Worm (Caenorhabditis elegans) whole organism, L1 larva: Measurements from ENCODE around the gene cdc-25.3.
A peak's percentile ranks its signal among the peaks of the same experiment; 100 is the strongest.

Experiments used
- C16A3.4 ChIP-seq: fragments of 150-350 bp; optimal IDR thresholded peaks from 2 replicates; lab custom pipeline; 2014; ENCODE audit warnings: missing biosample characterization, missing genetic modification characterization
- C34B4.2 ChIP-seq: sonication (generic microtip); optimal IDR thresholded peaks from 2 replicates; lab custom pipeline; 2017; ENCODE audit warnings: mild to moderate bottlenecking, missing genetic modification characterization, missing compliant biosample characterization
- F16B12.6 ChIP-seq: fragments of 150-350 bp; optimal IDR thresholded peaks from 2 replicates; lab custom pipeline; 2014; ENCODE audit warnings: missing biosample characterization, missing genetic modification characterization
- Y116A8C.19 ChIP-seq: sonication (generic microtip); optimal IDR thresholded peaks from 2 replicates; lab custom pipeline; 2016; ENCODE audit warnings: missing compliant biosample characterization, missing genetic modification characterization, borderline replicate concordance
- alr-1 ChIP-seq: fragments of 200-800 bp; sonication (Bioruptor generic); optimal IDR thresholded peaks from 2 replicates; lab custom pipeline; 2018; ENCODE audit warnings: borderline replicate concordance, mild to moderate bottlenecking, missing genetic modification characterization, missing compliant biosample characterization
- aly-2 ChIP-seq: fragments of 150-350 bp; optimal IDR thresholded peaks from 2 replicates; lab custom pipeline; 2014; ENCODE audit warnings: missing biosample characterization, missing genetic modification characterization
- ama-1 ChIP-seq: fragments of 150-350 bp; optimal IDR thresholded peaks from 2 replicates; lab custom pipeline; 2014
- ceh-63 ChIP-seq: fragments of 200-800 bp; sonication (Bioruptor generic); optimal IDR thresholded peaks from 2 replicates; lab custom pipeline; 2018; ENCODE audit warnings: mild to moderate bottlenecking, missing genetic modification characterization, missing compliant biosample characterization
- ceh-8 ChIP-seq: fragments of 200-800 bp; sonication (Bioruptor generic); optimal IDR thresholded peaks from 2 replicates; lab custom pipeline; 2018; ENCODE audit warnings: mild to moderate bottlenecking, missing genetic modification characterization, moderate library complexity, missing compliant biosample characterization
- ceh-88 ChIP-seq: fragments of 200-800 bp; sonication (Bioruptor generic); IDR thresholded peaks from 2 replicates; pipeline ENCODE4 v1.3.6; 2022; ENCODE audit warnings: missing genetic modification characterization, missing compliant biosample characterization
- dsc-1 ChIP-seq: sonication (generic microtip); optimal IDR thresholded peaks from 2 replicates; lab custom pipeline; 2016; ENCODE audit warnings: mild to moderate bottlenecking, missing genetic modification characterization, missing compliant biosample characterization
- efl-1 ChIP-seq, 4 experiments: fragments of 150-350 bp; optimal IDR thresholded peaks in 3 of 4; peaks in 1 of 4; 1 replicate in 1 of 4; 2 replicates in 3 of 4; lab custom pipeline; 2014; ENCODE audit warnings: missing biosample characterization in 2 of 4, missing genetic modification characterization in 2 of 4, missing genetic modification reagents in 2 of 4
- efl-3 ChIP-seq: fragments of 200-800 bp; sonication (Bioruptor generic); optimal IDR thresholded peaks from 2 replicates; lab custom pipeline; 2018; ENCODE audit warnings: mild to moderate bottlenecking, missing genetic modification characterization, missing compliant biosample characterization
- egl-13 ChIP-seq: sonication (generic microtip); optimal IDR thresholded peaks from 2 replicates; lab custom pipeline; 2016; ENCODE audit warnings: missing genotype, missing genetic modification reagents, missing genetic modification characterization, missing compliant biosample characterization
- elt-3 ChIP-seq, 6 experiments: fragments of 150-350 bp in 1 of 6; sonication (generic microtip); optimal IDR thresholded peaks; 2 replicates each; lab custom pipeline; 2017 to 2018; ENCODE audit warnings: missing biosample characterization in 6 of 6, missing genetic modification characterization in 6 of 6, inconsistent platforms in 1 of 6
- ets-5 ChIP-seq: fragments of 200-800 bp; sonication (Bioruptor generic); IDR thresholded peaks from 2 replicates; pipeline ENCODE4 v1.3.6; 2022; ENCODE audit warnings: missing genetic modification characterization, missing compliant biosample characterization
- fkh-10 ChIP-seq: sonication (generic microtip); optimal IDR thresholded peaks from 2 replicates; lab custom pipeline; 2017; ENCODE audit warnings: missing biosample characterization, missing genetic modification reagents, missing genetic modification characterization
- fkh-8 ChIP-seq: sonication (generic microtip); optimal IDR thresholded peaks from 2 replicates; lab custom pipeline; 2016; ENCODE audit warnings: mild to moderate bottlenecking, missing genetic modification characterization, missing compliant biosample characterization
- hlh-17 ChIP-seq: fragments of 200-800 bp; sonication (Bioruptor generic); optimal IDR thresholded peaks from 2 replicates; lab custom pipeline; 2018; ENCODE audit warnings: missing genetic modification characterization, mild to moderate bottlenecking, missing compliant biosample characterization, moderate library complexity, borderline replicate concordance
- hpl-2 ChIP-seq: fragments of 150-350 bp; optimal IDR thresholded peaks from 2 replicates; lab custom pipeline; 2014; ENCODE audit warnings: missing biosample characterization, missing genetic modification reagents, missing genetic modification characterization
- lin-35 ChIP-seq, 2 experiments: fragments of 150-350 bp; optimal IDR thresholded peaks; 2 replicates each; lab custom pipeline; 2014; ENCODE audit warnings: missing biosample characterization in 2 of 2, missing genetic modification characterization in 2 of 2, missing genetic modification reagents in 2 of 2
- lsy-2 ChIP-seq, 2 experiments: fragments of 150-350 bp; optimal IDR thresholded peaks; 2 replicates each; lab custom pipeline; 2014; ENCODE audit warnings: missing biosample characterization in 2 of 2, missing genetic modification characterization in 2 of 2
- mab-9 ChIP-seq: fragments of 200-800 bp; sonication (Bioruptor generic); IDR thresholded peaks from 2 replicates; pipeline ENCODE4 v1.3.6; 2022; ENCODE audit warnings: missing genetic modification reagents, missing genetic modification characterization, missing compliant biosample characterization
- mdl-1 ChIP-seq, 2 experiments: fragments of 150-350 bp; optimal IDR thresholded peaks; 2 replicates each; lab custom pipeline; 2014 to 2017; ENCODE audit warnings: missing biosample characterization in 2 of 2, missing genetic modification characterization in 2 of 2, inconsistent platforms in 1 of 2
- mef-2 ChIP-seq: fragments of 150-350 bp; optimal IDR thresholded peaks from 2 replicates; lab custom pipeline; 2014; ENCODE audit warnings: missing biosample characterization, missing genetic modification characterization
- nhr-19 ChIP-seq: fragments of 200-800 bp; sonication (Bioruptor generic); conservative IDR thresholded peaks from 2 replicates; pipeline ENCODE4 v1.3.6; 2022; ENCODE audit warnings: missing genetic modification characterization, missing compliant biosample characterization
- nhr-28 ChIP-seq: fragments of 150-350 bp; optimal IDR thresholded peaks from 2 replicates; lab custom pipeline; 2014; ENCODE audit warnings: missing biosample characterization, missing genetic modification characterization
- nhr-47 ChIP-seq: sonication (generic microtip); optimal IDR thresholded peaks from 2 replicates; lab custom pipeline; 2016; ENCODE audit warnings: mild to moderate bottlenecking, missing genetic modification characterization, moderate library complexity, missing compliant biosample characterization
- nhr-76 ChIP-seq: sonication (generic microtip); optimal IDR thresholded peaks from 2 replicates; lab custom pipeline; 2017; ENCODE audit warnings: missing biosample characterization, missing genetic modification characterization
- nhr-85 ChIP-seq: sonication (generic microtip); peaks from one replicate; lab custom pipeline; 2016; ENCODE audit warnings: missing genetic modification characterization, inconsistent platforms, missing compliant biosample characterization
- pqm-1 ChIP-seq: sonication (generic microtip); optimal IDR thresholded peaks from 3 replicates; lab custom pipeline; 2017; ENCODE audit warnings: missing biosample characterization, missing genetic modification characterization
- rnt-1 ChIP-seq: sonication (generic microtip); optimal IDR thresholded peaks from 2 replicates; lab custom pipeline; 2016; ENCODE audit warnings: mild to moderate bottlenecking, missing genetic modification characterization, moderate library complexity, missing compliant biosample characterization
- snu-23 ChIP-seq: sonication (generic microtip); optimal IDR thresholded peaks from 2 replicates; lab custom pipeline; 2016; ENCODE audit warnings: missing genetic modification characterization, missing compliant biosample characterization
- sup-37 ChIP-seq: fragments of 200-800 bp; sonication (Bioruptor generic); optimal IDR thresholded peaks from 2 replicates; lab custom pipeline; 2018; ENCODE audit warnings: mild to moderate bottlenecking, missing genetic modification characterization, missing compliant biosample characterization
- tlp-1 ChIP-seq: fragments of 150-350 bp; optimal IDR thresholded peaks from 2 replicates; lab custom pipeline; 2014; ENCODE audit warnings: missing biosample characterization, missing genetic modification characterization
- unc-130 ChIP-seq: fragments of 150-350 bp; optimal IDR thresholded peaks from 2 replicates; lab custom pipeline; 2017; ENCODE audit warnings: missing biosample characterization, missing genetic modification characterization, inconsistent platforms
- unc-30 ChIP-seq: sonication (generic microtip); optimal IDR thresholded peaks from 2 replicates; lab custom pipeline; 2017; ENCODE audit warnings: missing biosample characterization, missing genetic modification characterization
- unc-62 ChIP-seq: fragments of 150-350 bp; optimal IDR thresholded peaks from 2 replicates; lab custom pipeline; 2014; ENCODE audit warnings: missing biosample characterization, missing genetic modification reagents, missing genetic modification characterization
- ztf-11 ChIP-seq, 2 experiments: sonication (generic microtip); optimal IDR thresholded peaks; 2 replicates each; lab custom pipeline; 2016 to 2017; ENCODE audit warnings: missing genetic modification characterization in 2 of 2, missing biosample characterization in 1 of 2, missing compliant biosample characterization in 1 of 2
- ztf-4 ChIP-seq: fragments of 150-350 bp; optimal IDR thresholded peaks from 2 replicates; lab custom pipeline; 2014; ENCODE audit warnings: missing biosample characterization, missing genetic modification characterization

cdc-25.3 gene

DNA sequence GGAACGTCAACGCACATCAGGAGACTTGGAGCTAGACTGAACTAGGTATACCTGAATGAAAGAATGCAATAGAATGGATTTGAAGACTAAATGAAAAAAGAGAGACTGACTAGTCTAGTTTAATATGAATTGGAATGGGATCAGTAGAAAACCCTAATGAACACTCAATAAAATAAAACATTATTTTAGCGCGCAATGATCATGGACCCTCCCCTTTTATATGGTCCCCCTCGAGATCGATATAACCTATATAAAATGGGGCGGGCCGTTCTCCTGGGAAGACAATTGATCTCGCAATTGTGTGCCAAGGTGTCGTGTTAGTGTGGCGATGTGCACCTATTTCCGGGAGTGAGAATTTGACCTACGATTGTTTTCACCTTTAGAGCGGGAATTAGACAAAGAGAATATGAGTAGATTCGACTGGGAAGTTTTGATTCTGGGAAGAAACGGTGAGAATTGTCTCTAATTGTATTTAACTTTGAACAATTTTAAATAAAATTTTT, at the start of gene cdc-25.3:
Gene cdc-25.3 (minus strand): TSS at position 51 of the 503 bp plus-strand sequence.
- TF ChIP-seq lin-35 (GFP tag; optimal IDR thresholded peaks at IDR 0.05; lab: Kevin White, UChicago) = no peak
- TF ChIP-seq unc-130 (tag; lab: Kevin White, UChicago) = no peak
- TF ChIP-seq nhr-85 = no peak
- no peak for TF ChIP-seq snu-23 (GFP tag; lab: Kevin White, UChicago)
- TF ChIP-seq unc-62 (GFP tag; lab: Kevin White, UChicago) = no peak
- TF ChIP-seq ama-1 = no peak
- no peak for TF ChIP-seq nhr-47
- no peak for TF ChIP-seq ceh-8
- no peak for TF ChIP-seq nhr-76
- no peak for TF ChIP-seq C34B4.2 (tag; lab: Kevin White, UChicago)

DNA sequence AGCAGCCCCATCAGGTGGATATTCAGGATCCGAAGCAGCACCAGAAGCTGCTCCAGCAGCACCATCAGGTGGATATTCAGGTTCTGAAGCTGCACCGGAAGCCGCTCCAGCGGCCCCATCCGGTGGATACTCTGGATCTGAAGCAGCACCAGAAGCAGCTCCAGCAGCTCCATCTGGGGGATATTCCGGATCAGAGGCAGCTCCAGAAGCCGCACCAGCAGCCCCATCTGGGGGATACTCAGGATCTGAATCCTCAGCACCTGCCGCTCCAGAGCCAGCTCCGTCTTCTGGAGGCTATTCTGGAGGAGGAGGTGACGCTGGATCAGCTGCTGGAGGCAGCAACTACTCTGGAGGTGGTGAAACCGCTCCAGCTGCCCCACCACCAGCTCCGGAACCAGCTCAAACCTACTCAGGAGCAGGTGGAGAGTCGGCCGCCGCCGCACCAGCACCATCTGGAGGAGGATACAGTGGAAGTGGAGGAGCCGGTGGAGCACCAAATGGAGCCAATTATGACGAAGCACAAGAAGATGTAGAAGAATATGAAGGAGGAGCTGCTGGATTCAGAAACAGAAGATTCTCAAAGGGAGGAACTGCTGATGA, 47.1 kb upstream of the cdc-25.3 start:
- TF ChIP-seq ceh-8 (peak; percentile 45), nhr-28 (tag; lab: Kevin White, UChicago) (no peak), Y116A8C.19 (tag; lab: Kevin White, UChicago) (no peak), C16A3.4 (no peak), efl-1 (optimal IDR thresholded peaks at IDR 0.05; lab: Kevin White, UChicago) (no peak), efl-1 (GFP tag; optimal IDR thresholded peaks at IDR 0.05 in 1 of 2; lab: Kevin White, UChicago) (peak in 1 of 2 experiments; percentile 38)
- TF ChIP-seq, all 84 proteins: peak for 2

DNA sequence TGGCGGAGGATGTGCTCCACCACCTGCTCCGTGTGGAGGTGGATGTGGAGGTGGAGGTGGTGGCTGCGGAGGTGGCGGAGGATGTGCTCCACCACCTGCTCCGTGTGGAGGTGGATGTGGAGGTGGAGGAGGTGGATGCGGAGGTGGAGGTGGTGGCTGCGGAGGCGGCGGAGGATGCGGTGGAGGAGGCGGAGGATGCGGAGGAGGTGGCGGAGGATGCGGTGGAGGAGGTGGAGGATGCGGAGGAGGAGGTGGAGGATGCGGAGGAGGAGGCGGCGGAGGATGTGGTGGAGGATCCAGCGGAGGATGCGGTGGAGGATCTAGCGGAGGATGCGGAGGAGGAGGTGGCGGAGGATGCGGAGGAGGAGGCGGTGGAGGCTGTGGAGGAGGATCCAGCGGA, 44.7 kb upstream of the cdc-25.3 start:
- peak; percentile 68 for TF ChIP-seq ceh-8
- TF ChIP-seq tlp-1 (tag; lab: Kevin White, UChicago) = no peak

DNA sequence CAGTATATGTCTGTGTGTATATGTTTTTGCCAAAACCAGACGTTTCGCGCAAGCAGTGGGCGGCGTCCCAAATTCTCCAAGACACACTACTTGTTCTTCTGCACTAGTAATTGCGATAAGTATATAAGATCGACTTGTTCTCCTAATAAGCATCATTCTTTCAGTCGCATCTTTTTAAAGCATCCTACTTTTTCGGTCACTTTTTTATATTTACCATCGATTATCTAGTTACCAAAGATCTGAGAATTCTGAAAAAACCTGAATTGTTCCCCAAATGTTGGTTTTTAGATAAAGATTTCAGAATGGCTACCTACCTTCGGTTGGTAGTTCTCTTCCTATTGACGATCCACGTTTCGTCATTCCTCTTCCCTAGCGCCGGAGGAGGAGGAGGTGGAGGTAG, 44.3 kb upstream of the cdc-25.3 start, which contains the start of gene grl-25:
Gene grl-25 (plus strand): TSS at position 301 of the 400 bp plus-strand sequence.
- TF ChIP-seq ceh-88 = no peak
- no peak for TF ChIP-seq nhr-28 (tag; lab: Kevin White, UChicago)
- TF ChIP-seq pqm-1 (tag; lab: Kevin White, UChicago) = no peak
- no peak for TF ChIP-seq ets-5 (GFP tag; lab: Robert Waterston, UW)
- TF ChIP-seq mdl-1 (tag; optimal IDR thresholded peaks at IDR 0.05; lab: Kevin White, UChicago) = no peak

DNA sequence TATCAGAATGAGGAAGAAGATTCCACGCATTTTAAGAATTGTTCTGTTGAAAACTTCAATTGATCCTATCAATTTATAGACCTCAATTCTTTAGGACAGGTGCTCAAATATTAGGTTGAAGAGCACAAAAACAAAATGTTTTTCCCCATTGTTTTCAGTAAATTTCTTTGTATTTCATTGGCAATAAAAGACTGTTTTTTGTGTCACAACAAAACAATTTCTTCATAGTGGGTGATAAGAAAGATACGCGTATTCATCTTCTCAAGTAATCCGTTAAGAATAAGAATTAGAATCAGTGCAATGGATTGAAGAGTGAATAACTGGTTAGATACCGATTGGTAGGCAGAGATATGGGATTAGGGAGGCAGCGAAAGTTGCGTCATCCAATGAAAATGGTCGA, 42.9 kb upstream of the cdc-25.3 start, which contains the start of gene ZK643.6:
Gene ZK643.6 (minus strand): TSS at position 101 of the 400 bp plus-strand sequence.
- no peak for TF ChIP-seq hpl-2 (GFP tag; lab: Kevin White, UChicago)
- no peak for TF ChIP-seq unc-30 (tag; lab: Kevin White, UChicago)
- TF ChIP-seq egl-13 (tag; lab: Kevin White, UChicago) = no peak
- no peak for TF ChIP-seq ama-1
- TF ChIP-seq efl-1 (optimal IDR thresholded peaks at IDR 0.05; lab: Kevin White, UChicago) = no peak
- TF ChIP-seq efl-1 (GFP tag; optimal IDR thresholded peaks at IDR 0.05 in 1 of 2; lab: Kevin White, UChicago) = peak in 1 of 2 experiments; percentile 33
- TF ChIP-seq dsc-1 = peak; percentile 1
- no peak for TF ChIP-seq tlp-1 (tag; lab: Kevin White, UChicago)
- TF ChIP-seq ceh-63 (GFP tag; lab: Kevin White, UChicago) = no peak

DNA sequence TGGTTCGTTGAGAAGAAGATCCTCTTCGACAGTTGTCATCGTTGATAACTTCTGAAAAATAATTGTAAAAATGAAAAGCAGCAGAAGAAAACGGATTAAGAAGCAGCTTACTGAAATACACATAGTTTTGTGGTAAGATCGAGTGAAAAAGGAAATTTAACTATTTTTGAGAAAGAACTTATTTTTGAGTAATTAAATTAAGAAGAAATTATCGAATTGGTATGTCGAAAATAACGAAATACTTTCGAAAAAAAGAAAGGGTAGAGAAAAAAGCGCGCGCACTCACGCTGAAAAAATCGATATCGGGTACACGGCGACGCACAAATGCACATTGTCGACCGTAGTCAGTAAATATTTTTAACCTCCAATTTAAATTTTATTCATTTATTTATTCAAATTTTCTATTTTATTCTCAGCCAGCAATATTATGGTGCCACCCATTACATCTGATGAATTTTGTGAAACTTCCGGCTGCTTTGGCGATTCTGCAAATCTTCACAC, 38.5 kb upstream of the cdc-25.3 start, which contains the start of the genes ZK643.5 and ZK643.2:
Gene ZK643.5 (minus strand): TSS at position 51 of the 501 bp plus-strand sequence.
Gene ZK643.2 (plus strand): TSS at position 395 of the 501 bp plus-strand sequence.
- TF ChIP-seq nhr-19 (GFP tag; lab: Robert Waterston, UW) (peak; percentile 63), efl-3 (GFP tag; lab: Kevin White, UChicago) (no peak), egl-13 (tag; lab: Kevin White, UChicago) (peak; percentile 65), hlh-17 (GFP tag; lab: Kevin White, UChicago) (no peak), alr-1 (tag; lab: Kevin White, UChicago) (no peak), F16B12.6 (tag; lab: Kevin White, UChicago) (peak; percentile 87), mef-2 (tag; lab: Kevin White, UChicago) (no peak), fkh-8 (tag; lab: Kevin White, UChicago) (peak; percentile 27), lsy-2 (tag; optimal IDR thresholded peaks at IDR 0.05; lab: Kevin White, UChicago) (peak; percentile 92 to 98), ztf-4 (tag; lab: Kevin White, UChicago) (peak; percentile 11), mdl-1 (tag; optimal IDR thresholded peaks at IDR 0.05; lab: Kevin White, UChicago) (peak in 1 of 2 experiments; percentile 67), ceh-8 (no peak), elt-3 (tag; optimal IDR thresholded peaks at IDR 0.05; lab: Kevin White, UChicago) (peak in 1 of 6 experiments; percentile 56), aly-2 (no peak), ztf-11 (tag; optimal IDR thresholded peaks at IDR 0.05; lab: Kevin White, UChicago) (peak in 1 of 2 experiments; percentile 7), mab-9 (no peak), rnt-1 (tag; lab: Kevin White, UChicago) (peak; percentile 68), ama-1 (no peak), sup-37 (no peak), fkh-10 (GFP tag; lab: Kevin White, UChicago) (no peak)
